Fruit fly (Drosophila melanogaster) whole organism, embryonic: ENCODE measurements around the gene Diedel2.

ENCODE experiments used
- CG10209 ChIP-seq: fragments of 200-800 bp; sonication (Bioruptor generic); optimal IDR thresholded peaks from 3 replicates; lab custom pipeline; 2017; ENCODE audit warnings: missing biosample characterization, mild to moderate bottlenecking, missing genetic modification characterization, missing genetic modification reagents
- CG12236 ChIP-seq: fragments of 200-800 bp; sonication (Bioruptor generic); optimal IDR thresholded peaks from 2 replicates; lab custom pipeline; 2016; ENCODE audit warnings: missing biosample characterization, missing genetic modification characterization
- CG12659 ChIP-seq: fragments of 200-800 bp; sonication (Bioruptor generic); optimal IDR thresholded peaks from 3 replicates; lab custom pipeline; 2017; ENCODE audit warnings: mild to moderate bottlenecking, missing biosample characterization, missing genetic modification reagents, missing genetic modification characterization
- CG12769 ChIP-seq: fragments of 200-800 bp; sonication (Bioruptor generic); optimal IDR thresholded peaks from 2 replicates; lab custom pipeline; 2019; ENCODE audit warnings: missing biosample characterization, mild to moderate bottlenecking, missing genetic modification characterization, moderate library complexity
- CG1529 ChIP-seq: fragments of 200-800 bp; sonication (Bioruptor generic); optimal IDR thresholded peaks from 3 replicates; lab custom pipeline; 2018; ENCODE audit warnings: missing biosample characterization, missing genetic modification characterization
- CG16813 ChIP-seq: fragments of 200-800 bp; sonication (Bioruptor generic); IDR thresholded peaks from 3 replicates; pipeline ENCODE4 v1.3.6; 2022; ENCODE audit warnings: missing biosample characterization, missing genetic modification characterization; ENCODE audit not compliant: partially characterized antibody
- CG16815 ChIP-seq: fragments of 200-800 bp; sonication (Bioruptor generic); optimal IDR thresholded peaks from 3 replicates; lab custom pipeline; 2017; ENCODE audit warnings: missing biosample characterization, mild to moderate bottlenecking, missing genetic modification characterization
- CG17568 ChIP-seq: fragments of 200-800 bp; sonication (Bioruptor generic); optimal IDR thresholded peaks from 2 replicates; lab custom pipeline; 2018; ENCODE audit warnings: missing biosample characterization, mild to moderate bottlenecking, missing genetic modification characterization, moderate library complexity
- CG1792 ChIP-seq: fragments of 200-800 bp; sonication (Bioruptor generic); optimal IDR thresholded peaks from 2 replicates; lab custom pipeline; 2016; ENCODE audit warnings: missing biosample characterization, missing genetic modification characterization
- CG32532 ChIP-seq: fragments of 200-800 bp; sonication (Bioruptor generic); IDR thresholded peaks from 2 replicates; pipeline ENCODE4 v1.3.6; 2022; ENCODE audit warnings: missing biosample characterization, missing genetic modification characterization
- CG3726 ChIP-seq: fragments of 200-800 bp; sonication (Bioruptor generic); IDR thresholded peaks from 3 replicates; pipeline ENCODE4, ENCODE4 v1.3.6; 2022; ENCODE audit warnings: missing biosample characterization, missing genetic modification characterization
- CG3838 ChIP-seq: fragments of 200-800 bp; sonication (Bioruptor generic); optimal IDR thresholded peaks from 3 replicates; lab custom pipeline; 2016; ENCODE audit warnings: missing biosample characterization, missing genetic modification characterization
- CG7372 ChIP-seq: fragments of 200-800 bp; sonication (Bioruptor generic); IDR thresholded peaks from 2 replicates; pipeline ENCODE4 v1.3.6; 2022; ENCODE audit warnings: missing biosample characterization, missing genetic modification characterization
- CG7987 ChIP-seq: fragments of 200-800 bp; sonication (Bioruptor generic); optimal IDR thresholded peaks from 2 replicates; lab custom pipeline; 2018; ENCODE audit warnings: missing biosample characterization, mild to moderate bottlenecking, missing genetic modification characterization, moderate library complexity
- CG8281 ChIP-seq: fragments of 200-800 bp; sonication (Bioruptor generic); optimal IDR thresholded peaks from 2 replicates; lab custom pipeline; 2018; ENCODE audit warnings: missing biosample characterization, mild to moderate bottlenecking, missing genetic modification characterization, moderate library complexity
- CkIIα-i1 ChIP-seq: fragments of 200-800 bp; sonication (Bioruptor generic); IDR thresholded peaks from 2 replicates; pipeline ENCODE4 v1.3.6; 2022; ENCODE audit warnings: missing biosample characterization, missing genetic modification characterization
- CoRest ChIP-seq: fragments of 200-800 bp; sonication (Bioruptor generic); optimal IDR thresholded peaks from 3 replicates; lab custom pipeline; 2018; ENCODE audit warnings: missing biosample characterization, mild to moderate bottlenecking, missing genetic modification characterization, moderate library complexity
- D19B ChIP-seq: fragments of 200-800 bp; sonication (Bioruptor generic); optimal IDR thresholded peaks from 2 replicates; lab custom pipeline; 2017; ENCODE audit warnings: missing biosample characterization, mild to moderate bottlenecking, missing genetic modification characterization
- Dek ChIP-seq: fragments of 200-800 bp; sonication (Bioruptor generic); optimal IDR thresholded peaks from 3 replicates; lab custom pipeline; 2019; ENCODE audit warnings: missing biosample characterization, mild to moderate bottlenecking, missing genetic modification characterization, moderate library complexity
- Fer3 ChIP-seq: fragments of 200-800 bp; sonication (Bioruptor generic); optimal IDR thresholded peaks from 2 replicates; lab custom pipeline; 2018; ENCODE audit warnings: missing biosample characterization, mild to moderate bottlenecking, missing genetic modification characterization, moderate library complexity
- H2.0 ChIP-seq: fragments of 200-800 bp; sonication (Bioruptor generic); IDR thresholded peaks from 2 replicates; pipeline ENCODE4 v1.3.6; 2022; ENCODE audit warnings: missing biosample characterization, missing genetic modification characterization
- Kr ChIP-seq: fragments of 200-800 bp; sonication (Bioruptor generic); optimal IDR thresholded peaks from 2 replicates; lab custom pipeline; 2017; ENCODE audit warnings: missing biosample characterization, mild to moderate bottlenecking, missing genetic modification characterization
- Med ChIP-seq: fragments of 200-800 bp; sonication (Bioruptor generic); peaks from one replicate; lab custom pipeline; 2016; ENCODE audit warnings: missing biosample characterization, missing genetic modification characterization, mild to moderate bottlenecking, inconsistent platforms, moderate library complexity
- Meics ChIP-seq: fragments of 200-800 bp; sonication (Bioruptor generic); optimal IDR thresholded peaks from 2 replicates; lab custom pipeline; 2017; ENCODE audit warnings: missing biosample characterization, mild to moderate bottlenecking, missing genetic modification characterization
- Mrtf ChIP-seq: fragments of 200-800 bp; sonication (Bioruptor generic); IDR thresholded peaks from 3 replicates; pipeline ENCODE4 v1.3.6; 2022; ENCODE audit warnings: missing biosample characterization, missing genetic modification characterization
- Oaz ChIP-seq: fragments of 200-800 bp; sonication (Bioruptor generic); IDR thresholded peaks from 2 replicates; pipeline ENCODE4 v1.3.6; 2022; ENCODE audit warnings: missing biosample characterization, missing genetic modification characterization
- Spps ChIP-seq: fragments of 200-800 bp; sonication (Bioruptor generic); optimal IDR thresholded peaks from 2 replicates; lab custom pipeline; 2018; ENCODE audit warnings: missing biosample characterization, mild to moderate bottlenecking, missing genetic modification characterization
- Sry-δ ChIP-seq: fragments of 200-800 bp; sonication (Bioruptor generic); optimal IDR thresholded peaks from 2 replicates; lab custom pipeline; 2016; ENCODE audit warnings: missing biosample characterization, missing genetic modification characterization
- Trl ChIP-seq, 3 experiments: fragments of >200 bp in 2 of 3; fragments of 200-800 bp in 1 of 3; sonication (Bioruptor generic) in 1 of 3; optimal IDR thresholded peaks; 2 replicates in 1 of 3; 3 replicates in 2 of 3; lab custom pipeline; 2016 to 2017; ENCODE audit warnings: missing biosample characterization in 1 of 3, missing genetic modification characterization in 1 of 3
- YL-1 ChIP-seq: fragments of 200-800 bp; sonication (Bioruptor generic); optimal IDR thresholded peaks from 3 replicates; lab custom pipeline; 2017; ENCODE audit warnings: missing biosample characterization, mild to moderate bottlenecking, missing genetic modification characterization
- ac ChIP-seq: fragments of 200-800 bp; sonication (Bioruptor generic); optimal IDR thresholded peaks from 3 replicates; lab custom pipeline; 2017; ENCODE audit warnings: missing biosample characterization, mild to moderate bottlenecking, missing genetic modification characterization
- al ChIP-seq: fragments of 200-800 bp; sonication (Bioruptor generic); IDR thresholded peaks from 2 replicates; pipeline ENCODE4 v1.3.6; 2022; ENCODE audit warnings: missing biosample characterization, missing genetic modification characterization
- cas ChIP-seq: fragments of 200-800 bp; sonication (Bioruptor generic); IDR thresholded peaks from 2 replicates; pipeline ENCODE4 v1.3.6; 2022; ENCODE audit warnings: missing biosample characterization, missing genetic modification characterization
- cg ChIP-seq: fragments of 200-800 bp; sonication (Bioruptor generic); optimal IDR thresholded peaks from 3 replicates; lab custom pipeline; 2019; ENCODE audit warnings: missing biosample characterization, mild to moderate bottlenecking, missing genetic modification characterization, moderate library complexity
- crol ChIP-seq: fragments of 200-800 bp; sonication (Bioruptor generic); IDR thresholded peaks from 2 replicates; pipeline ENCODE4 v1.3.6; 2022; ENCODE audit warnings: missing biosample characterization, missing genetic modification characterization
- dpn ChIP-seq, 2 experiments: fragments of 200-800 bp; sonication (Bioruptor generic); optimal IDR thresholded peaks; 3 replicates each; lab custom pipeline; 2016; ENCODE audit warnings: missing biosample characterization in 2 of 2, missing genetic modification characterization in 2 of 2
- ftz-f1 ChIP-seq: fragments of 200-800 bp; sonication (Bioruptor generic); optimal IDR thresholded peaks from 2 replicates; lab custom pipeline; 2016; ENCODE audit warnings: missing biosample characterization, missing genetic modification characterization
- gro ChIP-seq: fragments of 200-800 bp; sonication (Bioruptor generic); optimal IDR thresholded peaks from 2 replicates; lab custom pipeline; 2016; ENCODE audit warnings: missing biosample characterization, missing genetic modification characterization
- gsb-n ChIP-seq: fragments of 200-800 bp; sonication (Bioruptor generic); optimal IDR thresholded peaks from 3 replicates; lab custom pipeline; 2018; ENCODE audit warnings: missing biosample characterization, mild to moderate bottlenecking, missing genetic modification characterization
- hb ChIP-seq: fragments of 200-800 bp; sonication (Bioruptor generic); IDR thresholded peaks from 3 replicates; pipeline ENCODE4 v1.3.6; 2022; ENCODE audit warnings: missing biosample characterization, missing genetic modification characterization; ENCODE audit not compliant: partially characterized antibody
- ind ChIP-seq: fragments of 200-800 bp; sonication (Bioruptor generic); optimal IDR thresholded peaks from 3 replicates; lab custom pipeline; 2016; ENCODE audit warnings: missing biosample characterization, missing genetic modification characterization
- kni ChIP-seq: fragments of 200-800 bp; sonication (Bioruptor generic); optimal IDR thresholded peaks from 3 replicates; lab custom pipeline; 2017; ENCODE audit warnings: mild to moderate bottlenecking, missing biosample characterization, missing genetic modification reagents, missing genetic modification characterization
- lmd ChIP-seq: fragments of 200-800 bp; sonication (Bioruptor generic); IDR thresholded peaks from 2 replicates; pipeline ENCODE4 v1.3.6; 2022; ENCODE audit warnings: missing biosample characterization, missing genetic modification characterization
- luna ChIP-seq: fragments of 200-800 bp; sonication (Bioruptor generic); optimal IDR thresholded peaks from 2 replicates; lab custom pipeline; 2016; ENCODE audit warnings: missing biosample characterization, missing genetic modification characterization
- phol ChIP-seq: fragments of 200-800 bp; sonication (Bioruptor generic); optimal IDR thresholded peaks from 3 replicates; lab custom pipeline; 2018; ENCODE audit warnings: missing biosample characterization, mild to moderate bottlenecking, missing genetic modification characterization, moderate library complexity
- ranshi ChIP-seq: fragments of 200-800 bp; sonication (Bioruptor generic); IDR thresholded peaks from 2 replicates; pipeline ENCODE4 v1.3.6; 2022; ENCODE audit warnings: missing biosample characterization, missing genetic modification characterization
- sob ChIP-seq: fragments of 200-800 bp; sonication (Bioruptor generic); IDR thresholded peaks from 2 replicates; pipeline ENCODE4 v1.3.6; 2022; ENCODE audit warnings: missing biosample characterization, missing genetic modification characterization
- tup ChIP-seq: fragments of 200-800 bp; sonication (Bioruptor generic); optimal IDR thresholded peaks from 2 replicates; lab custom pipeline; 2016; ENCODE audit warnings: missing biosample characterization, mild to moderate bottlenecking, missing genetic modification characterization, moderate library complexity
- zen2 ChIP-seq: fragments of 200-800 bp; sonication (Bioruptor generic); IDR thresholded peaks from 3 replicates; pipeline ENCODE4 v1.3.6; 2022; ENCODE audit warnings: missing biosample characterization, missing genetic modification characterization; ENCODE audit not compliant: partially characterized antibody

Gene Diedel2

dm6 chr3R:29618515-29619157 lies 10.4 kb downstream of the Diedel2 start, which contains the start of gene CG1907 (continued):
- TF ChIP-seq Sry-δ (GFP tag; lab: Kevin White, UChicago) (peak; percentile 50), Mrtf (peak; percentile 97), kni (GFP tag; lab: Kevin White, UChicago) (peak; percentile 94), hb (no peak), D19B (peak; percentile 94), CG7987 (GFP tag; lab: Kevin White, UChicago) (peak; percentile 87), CG1529 (GFP tag; lab: Kevin White, UChicago) (peak; percentile 97), sob (GFP tag; lab: Robert Waterston, UW) (peak; percentile 98), gsb-n (tag; lab: Kevin White, UChicago) (peak; percentile 98), CG12236 (GFP tag; lab: Kevin White, UChicago) (peak; percentile 48), Oaz (GFP tag; lab: Robert Waterston, UW) (peak; percentile 96), CG12769 (peak; percentile 86), ranshi (GFP tag; lab: Robert Waterston, UW) (peak; percentile 99), phol (tag; lab: Kevin White, UChicago) (peak; percentile 98), cas (GFP tag; lab: Robert Waterston, UW) (peak; percentile 96), Kr (GFP tag; lab: Kevin White, UChicago) (peak; percentile 94), CkIIα-i1 (GFP tag; lab: Robert Waterston, UW) (peak; percentile 94), CoRest (peak; percentile 99), H2.0 (GFP tag; lab: Robert Waterston, UW) (peak; percentile 98), Trl (optimal IDR thresholded peaks at IDR 0.05; lab: Kevin White, UChicago) (peak; percentile 93 to 94), Trl (GFP tag; optimal IDR thresholded peaks at IDR 0.05; lab: Kevin White, UChicago) (peak; percentile 78), CG1792 (peak; percentile 71), lmd (GFP tag; lab: Robert Waterston, UW) (peak; percentile 98), CG10209 (GFP tag; lab: Kevin White, UChicago) (peak; percentile 98), YL-1 (GFP tag; lab: Kevin White, UChicago) (peak; percentile 96), CG8281 (peak; percentile 91), Med (GFP tag; lab: Kevin White, UChicago) (peak; percentile 96), CG16815 (GFP tag; lab: Kevin White, UChicago) (peak; percentile 97), luna (GFP tag; lab: Kevin White, UChicago) (no peak), gro (GFP tag; lab: Kevin White, UChicago) (peak; percentile 72), zen2 (no peak), CG16813 (GFP tag; lab: Robert Waterston, UW) (peak; percentile 29; the same call in 1 of the 3 replicates), Meics (GFP tag; lab: Kevin White, UChicago) (peak; percentile 98), ftz-f1 (GFP tag; lab: Kevin White, UChicago) (peak; percentile 87), Fer3 (tag; lab: Kevin White, UChicago) (peak; percentile 98), CG7372 (GFP tag; lab: Robert Waterston, UW) (peak; percentile 98), dpn (GFP tag; optimal IDR thresholded peaks at IDR 0.05; lab: Kevin White, UChicago) (peak; percentile 82 to 97), CG3838 (peak; percentile 83), CG17568 (GFP tag; lab: Kevin White, UChicago) (peak; percentile 90), CG32532 (GFP tag; lab: Robert Waterston, UW) (peak; percentile 99), Spps (peak; percentile 97), crol (GFP tag; lab: Robert Waterston, UW) (peak; percentile 78), cg (GFP tag; lab: Kevin White, UChicago) (no peak), tup (peak; percentile 93), ind (GFP tag; lab: Kevin White, UChicago) (peak; percentile 98), Dek (peak; percentile 96), ac (peak; percentile 95), al (GFP tag; lab: Robert Waterston, UW) (peak; percentile 97), CG3726 (GFP tag; lab: Robert Waterston, UW) (peak; percentile 97), CG12659 (GFP tag; lab: Kevin White, UChicago) (peak; percentile 99)
